Worm (Caenorhabditis elegans): ENCODE data around the gene Y82E9BR.5.

Gene Y82E9BR.5

ce11 chrIII:1419700-1420356 is 35.7 kb downstream of the Y82E9BR.5 start (continued):
- TF ChIP-seq madf-6 (GFP tag; IDR thresholded peaks at IDR 0.05) (peak; percentile 83), zfh-2 (GFP tag; conservative IDR thresholded peaks at IDR 0.05) (peak; percentile 59), aptf-3 (GFP tag; IDR thresholded peaks at IDR 0.05) (0 out of 2 replicates have a peak, but pooled peaks have one; percentile 39), nfya-2 (GFP tag; IDR thresholded peaks at IDR 0.05) (no peak; the same call in 1 of the 2 replicates), sea-2 (GFP tag; IDR thresholded peaks at IDR 0.05) (0 out of 2 replicates have a peak, but pooled peaks have one; percentile 28), F22D6.2 (tag; optimal IDR thresholded peaks at IDR 0.05) (no peak), zim-3 (tag; optimal IDR thresholded peaks at IDR 0.05) (peak; percentile 69), nhr-179 (tag; optimal IDR thresholded peaks at IDR 0.05) (no peak), egrh-3 (GFP tag; IDR thresholded peaks at IDR 0.05) (no peak), hmg-1.2 (GFP tag; IDR thresholded peaks at IDR 0.05) (peak; percentile 55), Y56A3A.18 (GFP tag; IDR thresholded peaks at IDR 0.05) (peak; percentile 90; the same call in 1 of the 2 replicates), chd-7 (tag; optimal IDR thresholded peaks at IDR 0.05) (peak; percentile 93), lsl-1 (GFP tag; optimal IDR thresholded peaks at IDR 0.05) (peak; percentile 71), C17E4.6 (GFP tag; IDR thresholded peaks at IDR 0.05) (peak; percentile 45; the same call in 1 of the 2 replicates), rpc-1 (optimal IDR thresholded peaks at IDR 0.05) (no peak), rpc-1 (tag; optimal IDR thresholded peaks at IDR 0.05) (peak; percentile 11), mes-4 (tag; optimal IDR thresholded peaks at IDR 0.05) (peak; percentile 17), snpc-3.4 (tag; optimal IDR thresholded peaks at IDR 0.05) (peak; percentile 61), nhr-120 (GFP tag; IDR thresholded peaks at IDR 0.05) (peak; percentile 72; the same call in 1 of the 2 replicates), madf-10 (tag; optimal IDR thresholded peaks at IDR 0.05) (peak; percentile 90), hlh-26 (GFP tag; conservative IDR thresholded peaks at IDR 0.05) (no peak), lin-35 (GFP tag; optimal IDR thresholded peaks at IDR 0.05) (peak in 2 of 3 experiments; percentile 44 to 49), dpff-1 (tag; optimal IDR thresholded peaks at IDR 0.05) (peak; percentile 81), lin-26 (GFP tag; IDR thresholded peaks at IDR 0.05) (peak; percentile 87), hlh-12 (tag; optimal IDR thresholded peaks at IDR 0.05) (no peak), Y53F4B.3 (GFP tag; IDR thresholded peaks at IDR 0.05) (no peak; the same call in 1 of the 2 replicates), unc-62 (GFP tag; optimal IDR thresholded peaks at IDR 0.05) (no peak), F39B2.1 (GFP tag; IDR thresholded peaks at IDR 0.05) (peak; percentile 94), ceh-27 (GFP tag; optimal IDR thresholded peaks at IDR 0.05) (no peak), snpc-1.1 (tag; optimal IDR thresholded peaks at IDR 0.05; ENCODE audit: insufficient read depth) (peak; percentile 71), fkh-3 (tag; optimal IDR thresholded peaks at IDR 0.05) (peak; percentile 89), lin-54 (GFP tag; optimal IDR thresholded peaks at IDR 0.05) (peak; percentile 83), D2030.7 (GFP tag; IDR thresholded peaks at IDR 0.05) (peak; percentile 58; the same call in 1 of the 2 replicates), efl-1 (GFP tag; optimal IDR thresholded peaks at IDR 0.05) (peak; percentile 21), athp-1 (tag; optimal IDR thresholded peaks at IDR 0.05) (peak; percentile 96), egl-18 (GFP tag; IDR thresholded peaks at IDR 0.05) (peak; percentile 77; the same call in 1 of the 2 replicates), hsf-1 (GFP tag; IDR thresholded peaks at IDR 0.05) (peak; percentile 79), lag-1 (GFP tag; IDR thresholded peaks at IDR 0.05) (no peak), repo-1 (tag; optimal IDR thresholded peaks at IDR 0.05) (peak; percentile 96), F37B4.10 (GFP tag; IDR thresholded peaks at IDR 0.05) (0 out of 2 replicates have a peak, but pooled peaks have one; percentile 42), ekl-4 (GFP tag; IDR thresholded peaks at IDR 0.05) (peak; percentile 91), Y79H2A.3 (GFP tag; conservative IDR thresholded peaks at IDR 0.05) (peak; percentile 90), K11D2.4 (GFP tag; IDR thresholded peaks at IDR 0.05) (0 out of 2 replicates have a peak, but pooled peaks have one; percentile 60), ztf-3 (GFP tag; optimal IDR thresholded peaks at IDR 0.05) (peak; percentile 74), ztf-28 (GFP tag; IDR thresholded peaks at IDR 0.05) (no peak), T26A5.8 (tag; optimal IDR thresholded peaks at IDR 0.05) (peak; percentile 95), ceh-58 (GFP tag; IDR thresholded peaks at IDR 0.05) (no peak), Y95B8A.8 (GFP tag; IDR thresholded peaks at IDR 0.05) (peak; percentile 85; the same call in 1 of the 2 replicates)

Data from whole organism, young adult.